Fruit fly (Drosophila melanogaster): ENCODE data around the gene Ibf2.
A peak's percentile ranks its signal among the peaks of the same experiment; 100 is the strongest.

Gene Ibf2

dm6 chr3R:9246879-9247621 lies 11.3 kb downstream of the Ibf2 start (continued):
- peak; percentile 80 for TF ChIP-seq CoRest (tag; optimal IDR thresholded peaks at IDR 0.05)
- TF ChIP-seq trem (tag; optimal IDR thresholded peaks at IDR 0.05): peak; percentile 80
- TF ChIP-seq crp (GFP tag; optimal IDR thresholded peaks at IDR 0.05): no peak
- TF ChIP-seq CG3065 (GFP tag; optimal IDR thresholded peaks at IDR 0.05): no peak
- TF ChIP-seq CG2129 (GFP tag; IDR thresholded peaks at IDR 0.05; ENCODE audit: partially characterized antibody): no peak
- peak; percentile 21 for TF ChIP-seq slp2 (GFP tag; optimal IDR thresholded peaks at IDR 0.05)
- TF ChIP-seq vnd (GFP tag; IDR thresholded peaks at IDR 0.05; ENCODE audit: partially characterized antibody): no peak
- TF ChIP-seq gt (GFP tag; IDR thresholded peaks at IDR 0.05): no peak
- no peak for TF ChIP-seq hb (GFP tag; IDR thresholded peaks at IDR 0.05; ENCODE audit: partially characterized antibody)
- peak; percentile 28 for TF ChIP-seq CG15011 (GFP tag; optimal IDR thresholded peaks at IDR 0.05)
- peak; percentile 6 for TF ChIP-seq Atf3 (GFP tag; optimal IDR thresholded peaks at IDR 0.05)
- no peak for TF ChIP-seq aop (GFP tag; IDR thresholded peaks at IDR 0.05)
- TF ChIP-seq CG6791 (GFP tag; IDR thresholded peaks at IDR 0.05; ENCODE audit: partially characterized antibody): no peak
- TF ChIP-seq twi (tag; optimal IDR thresholded peaks at IDR 0.05): peak; percentile 21
- no peak for TF ChIP-seq fru (optimal IDR thresholded peaks at IDR 0.05)
- TF ChIP-seq sug (tag; optimal IDR thresholded peaks at IDR 0.05): no peak
- no peak for TF ChIP-seq NK7.1 (GFP tag; optimal IDR thresholded peaks at IDR 0.05)
- no peak; the same call in 1 of the 2 replicates for TF ChIP-seq E2f2 (GFP tag; IDR thresholded peaks at IDR 0.05)
- peak; percentile 98 for TF ChIP-seq sens (GFP tag)
- TF ChIP-seq hkb (optimal IDR thresholded peaks at IDR 0.05): no peak
- TF ChIP-seq hkb (GFP tag; IDR thresholded peaks at IDR 0.05): peak; percentile 61; the same call in 1 of the 2 replicates
- TF ChIP-seq ind (GFP tag; optimal IDR thresholded peaks at IDR 0.05): peak; percentile 50
- no peak for TF ChIP-seq CG7987 (GFP tag; optimal IDR thresholded peaks at IDR 0.05)
- TF ChIP-seq br (optimal IDR thresholded peaks at IDR 0.05): no peak
- TF ChIP-seq Stat92E (GFP tag; optimal IDR thresholded peaks at IDR 0.05): peak in 1 of 3 experiments; percentile 87
- peak; percentile 84 for TF ChIP-seq CG1529 (GFP tag; optimal IDR thresholded peaks at IDR 0.05)
- no peak; the same call in 2 of the 3 replicates for TF ChIP-seq Aef1 (GFP tag; IDR thresholded peaks at IDR 0.05)
- TF ChIP-seq Hand (GFP tag; optimal IDR thresholded peaks at IDR 0.05): no peak
- TF ChIP-seq CG14441 (GFP tag; IDR thresholded peaks at IDR 0.05): no peak
- TF ChIP-seq E2f1 (GFP tag; IDR thresholded peaks at IDR 0.05): peak; percentile 43
- peak; percentile 41; the same call in 1 of the 2 replicates for TF ChIP-seq Awh (GFP tag; IDR thresholded peaks at IDR 0.05)
- no peak for TF ChIP-seq luna (GFP tag; optimal IDR thresholded peaks at IDR 0.05)
- TF ChIP-seq Abd-B (GFP tag; optimal IDR thresholded peaks at IDR 0.05): peak; percentile 14
- TF ChIP-seq peb (GFP tag; IDR thresholded peaks at IDR 0.05): peak; percentile 55
- TF ChIP-seq C15 (GFP tag; IDR thresholded peaks at IDR 0.05): no peak
- TF ChIP-seq Usf (GFP tag; optimal IDR thresholded peaks at IDR 0.05): peak; percentile 22
- no peak for TF ChIP-seq emc (GFP tag; optimal IDR thresholded peaks at IDR 0.05)
- TF ChIP-seq ara (GFP tag; IDR thresholded peaks at IDR 0.05): peak; percentile 65
- no peak for TF ChIP-seq CG1647 (GFP tag; optimal IDR thresholded peaks at IDR 0.05)
- TF ChIP-seq Hmr (GFP tag; optimal IDR thresholded peaks at IDR 0.05): no peak
- no peak for TF ChIP-seq cad (GFP tag; optimal IDR thresholded peaks at IDR 0.05)
- TF ChIP-seq Dfd (GFP tag; optimal IDR thresholded peaks at IDR 0.05): no peak
- no peak for TF ChIP-seq CG32532 (GFP tag; IDR thresholded peaks at IDR 0.05)
- TF ChIP-seq ro (GFP tag; IDR thresholded peaks at IDR 0.05): 0 out of 2 replicates have a peak, but pooled peaks have one; percentile 20
- TF ChIP-seq Fer1 (GFP tag; optimal IDR thresholded peaks at IDR 0.05): no peak
- peak; percentile 6; the same call in 1 of the 3 replicates for TF ChIP-seq ase (GFP tag; IDR thresholded peaks at IDR 0.05)
- peak; percentile 51 for TF ChIP-seq CG15269 (tag; optimal IDR thresholded peaks at IDR 0.05)
- TF ChIP-seq CG9817 (tag; optimal IDR thresholded peaks at IDR 0.05): peak; percentile 29
- TF ChIP-seq CG12071 (GFP tag; optimal IDR thresholded peaks at IDR 0.05): no peak
- no peak for TF ChIP-seq ato (GFP tag; IDR thresholded peaks at IDR 0.05; ENCODE audit: partially characterized antibody)
- TF ChIP-seq fu2 (GFP tag; optimal IDR thresholded peaks at IDR 0.05): no peak

Data from whole organism, embryonic.